Worm (Caenorhabditis elegans): ENCODE measurements around the gene C15B12.8.

DNA sequence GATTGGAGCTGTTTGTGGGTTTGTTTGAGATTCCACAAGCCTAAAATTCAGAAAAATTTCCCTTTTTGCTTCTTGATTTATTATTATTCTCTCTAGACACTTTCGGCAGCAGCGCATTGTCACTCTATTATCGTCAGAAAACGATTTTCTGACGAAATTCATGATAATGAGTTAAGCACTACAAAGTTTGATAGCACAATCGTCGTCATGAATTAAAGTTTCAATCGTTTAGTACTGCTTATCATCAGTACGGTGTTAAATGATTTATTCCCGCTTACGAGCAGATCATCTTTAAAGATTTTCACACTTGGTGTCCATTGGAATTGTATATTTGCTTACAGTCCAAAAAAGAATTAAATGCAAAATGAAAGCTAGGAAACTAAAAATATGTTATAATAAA lies 44.5 kb upstream of the C15B12.8 start:
- no peak for TF ChIP-seq ama-1 (optimal IDR thresholded peaks at IDR 0.05)
- no peak for TF ChIP-seq flt-1 (GFP tag; IDR thresholded peaks at IDR 0.05)
- no peak for TF ChIP-seq ceh-13 (GFP tag; optimal IDR thresholded peaks at IDR 0.05)
- no peak for TF ChIP-seq tbx-37 (GFP tag; conservative IDR thresholded peaks at IDR 0.05)
- no peak for TF ChIP-seq tra-4 (tag; optimal IDR thresholded peaks at IDR 0.05)
- TF ChIP-seq sea-1 (GFP tag; conservative IDR thresholded peaks at IDR 0.05) = no peak
- TF ChIP-seq hmg-4 (GFP tag; optimal IDR thresholded peaks at IDR 0.05) = no peak
- TF ChIP-seq tbx-11 (GFP tag; IDR thresholded peaks at IDR 0.05) = no peak
- TF ChIP-seq hnd-1 (tag; optimal IDR thresholded peaks at IDR 0.05) = no peak
- TF ChIP-seq scrt-1 (GFP tag; IDR thresholded peaks at IDR 0.05) = no peak

Measured in whole organism, early embryonic.